Worm (Caenorhabditis elegans): ENCODE measurements around the gene D2089.3.

D2089.3 gene

DNA sequence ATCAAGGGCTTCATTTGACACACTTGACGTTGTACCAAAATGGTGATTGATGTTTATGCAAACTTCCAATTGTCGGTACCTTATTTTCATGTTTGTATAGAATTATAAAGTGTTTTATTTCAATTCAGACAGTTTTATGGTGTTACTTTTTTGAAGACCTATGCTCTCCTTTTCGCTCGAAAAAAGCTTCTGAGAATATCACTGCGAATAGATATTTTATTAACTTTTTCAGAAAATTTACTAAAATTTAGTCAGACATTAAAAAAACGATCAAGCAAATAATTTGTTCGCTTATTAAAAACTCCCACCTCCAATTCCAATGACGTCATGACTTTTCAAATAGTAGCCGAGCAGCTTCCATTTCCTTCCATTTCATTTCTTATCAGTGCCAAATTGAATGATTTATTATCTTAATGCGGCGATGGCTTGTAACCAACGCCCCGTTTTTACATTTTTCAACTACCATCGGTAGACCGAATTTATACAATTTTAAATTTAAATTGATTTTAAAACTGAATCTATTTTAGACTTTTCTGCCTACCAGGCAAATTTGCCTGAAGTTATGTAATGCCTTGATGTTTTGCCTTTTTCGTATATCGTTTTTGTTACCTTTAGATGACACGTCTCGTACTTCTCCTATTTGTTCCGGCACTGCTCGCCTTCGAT is 17.9 kb downstream of the D2089.3 start, which contains the start of gene M28.10:
M28.10 (plus strand) TSS at position 616 of the 666 bp plus-strand sequence.
- no peak for TF ChIP-seq W03F9.2 (tag; optimal IDR thresholded peaks at IDR 0.05)
- TF ChIP-seq dao-5 (tag; optimal IDR thresholded peaks at IDR 0.05) = no peak
- TF ChIP-seq him-1 (tag; optimal IDR thresholded peaks at IDR 0.05) = no peak

- TF ChIP-seq him-1 (tag; optimal IDR thresholded peaks at IDR 0.05) (no peak), dao-5 (tag; optimal IDR thresholded peaks at IDR 0.05) (no peak), W03F9.2 (tag; optimal IDR thresholded peaks at IDR 0.05) (no peak)
Measured at ce11 chrII:10643403-10643802, 21.5 kb downstream of the D2089.3 start, which contains the start of gene M28.4. Gene M28.4 (plus strand): TSS chrII:10643703.

- no peak for TF ChIP-seq W03F9.2 (tag; optimal IDR thresholded peaks at IDR 0.05)
- no peak for TF ChIP-seq dao-5 (tag; optimal IDR thresholded peaks at IDR 0.05)
- TF ChIP-seq him-1 (tag; optimal IDR thresholded peaks at IDR 0.05) = no peak
Measured at ce11 chrII:10639110-10639509, 25.8 kb downstream of the D2089.3 start, which contains the start of gene M28.9. Gene M28.9 (plus strand): TSS chrII:10639410.

DNA sequence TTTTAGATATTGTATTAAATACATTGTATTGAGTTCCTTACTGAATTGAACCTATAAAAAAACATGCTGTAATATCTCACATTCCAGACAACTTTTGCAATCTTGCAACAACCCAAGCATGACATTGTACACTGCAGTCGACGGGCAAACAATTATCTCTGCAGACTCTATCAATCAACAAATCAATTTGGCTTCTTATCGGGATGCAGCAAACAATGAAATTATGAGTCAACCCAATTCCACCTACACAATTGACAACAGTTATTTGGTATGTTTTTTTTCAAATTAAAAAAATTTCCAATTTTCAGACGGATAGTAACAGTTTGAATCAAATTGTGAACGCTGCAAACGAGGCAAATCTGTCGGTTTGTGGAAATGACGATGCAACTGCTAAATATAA is 34.0 kb downstream of the D2089.3 start:
- no peak for TF ChIP-seq him-1 (tag; optimal IDR thresholded peaks at IDR 0.05)
- TF ChIP-seq dao-5 (tag; optimal IDR thresholded peaks at IDR 0.05) = no peak
- no peak for TF ChIP-seq W03F9.2 (tag; optimal IDR thresholded peaks at IDR 0.05)

ce11 chrII:10627963-10628362 is 37.0 kb downstream of the D2089.3 start, which contains the start of gene M28.8:
Gene M28.8 (plus strand): TSS chrII:10628263.
- no peak for TF ChIP-seq W03F9.2 (tag; optimal IDR thresholded peaks at IDR 0.05)
- TF ChIP-seq him-1 (tag; optimal IDR thresholded peaks at IDR 0.05) = no peak
- TF ChIP-seq dao-5 (tag; optimal IDR thresholded peaks at IDR 0.05) = no peak

DNA sequence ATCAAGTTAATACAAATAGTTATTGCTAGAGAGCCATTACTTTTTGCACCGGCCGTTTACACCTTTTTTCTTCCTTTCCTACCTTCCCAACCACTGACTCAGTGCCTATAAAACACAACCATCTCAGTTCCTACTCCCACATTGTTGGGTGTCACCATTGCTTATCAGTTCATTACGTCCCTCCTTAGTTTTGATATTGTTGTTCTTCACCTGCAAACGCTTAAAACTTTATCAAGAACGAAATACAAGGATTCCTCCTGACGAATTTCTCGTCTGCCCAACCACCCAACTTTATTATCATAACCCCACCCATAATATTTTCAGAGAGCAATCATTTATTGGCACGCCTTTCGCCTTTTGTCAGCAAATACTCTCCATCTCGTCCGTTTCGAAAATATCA is 37.8 kb downstream of the D2089.3 start:
- TF ChIP-seq him-1 (tag; optimal IDR thresholded peaks at IDR 0.05) (no peak), dao-5 (tag; optimal IDR thresholded peaks at IDR 0.05) (no peak), W03F9.2 (tag; optimal IDR thresholded peaks at IDR 0.05) (no peak)

ce11 chrII:10621965-10622364 is 43.0 kb downstream of the D2089.3 start, which contains the start of gene cutl-9:
Gene cutl-9 (plus strand): TSS chrII:10622265.
- TF ChIP-seq him-1 (tag; optimal IDR thresholded peaks at IDR 0.05) (no peak), W03F9.2 (tag; optimal IDR thresholded peaks at IDR 0.05) (no peak), dao-5 (tag; optimal IDR thresholded peaks at IDR 0.05) (no peak)

ce11 chrII:10618157-10618556 is 46.8 kb downstream of the D2089.3 start, which contains the start of gene C14A4.13:
Gene C14A4.13 (plus strand): TSS chrII:10618457.
- TF ChIP-seq dao-5 (tag; optimal IDR thresholded peaks at IDR 0.05) = no peak
- TF ChIP-seq W03F9.2 (tag; optimal IDR thresholded peaks at IDR 0.05) = no peak
- TF ChIP-seq him-1 (tag; optimal IDR thresholded peaks at IDR 0.05) = no peak

Measured in whole organism, L4/young adult.